Fruit fly (Drosophila melanogaster) whole organism, embryonic: ENCODE results near the gene CG32537.

Source experiments
- Ada2b ChIP-seq: fragments of 200-800 bp; sonication (Bioruptor generic); IDR thresholded peaks from 2 replicates; pipeline ENCODE4 v1.3.6; 2022; ENCODE audit warnings: missing biosample characterization, missing genetic modification characterization
- CG10654 ChIP-seq: fragments of 200-800 bp; sonication (Bioruptor generic); optimal IDR thresholded peaks from 2 replicates; lab custom pipeline; 2016; ENCODE audit warnings: missing biosample characterization, missing genetic modification characterization
- CG11696 ChIP-seq: fragments of 200-800 bp; sonication (Bioruptor generic); IDR thresholded peaks from 2 replicates; pipeline ENCODE4 v1.3.6; 2022; ENCODE audit warnings: missing biosample characterization, missing genetic modification characterization
- CG12104 ChIP-seq: fragments of 200-800 bp; sonication (Bioruptor generic); optimal IDR thresholded peaks from 3 replicates; lab custom pipeline; 2016; ENCODE audit warnings: missing biosample characterization, missing genetic modification characterization
- CG12236 ChIP-seq: fragments of 200-800 bp; sonication (Bioruptor generic); optimal IDR thresholded peaks from 2 replicates; lab custom pipeline; 2016; ENCODE audit warnings: missing biosample characterization, missing genetic modification characterization
- CG1647 ChIP-seq: fragments of 200-800 bp; sonication (Bioruptor generic); optimal IDR thresholded peaks from 3 replicates; lab custom pipeline; 2016; ENCODE audit warnings: missing biosample characterization, missing genetic modification characterization
- CG16813 ChIP-seq: fragments of 200-800 bp; sonication (Bioruptor generic); IDR thresholded peaks from 3 replicates; pipeline ENCODE4 v1.3.6; 2022; ENCODE audit warnings: missing biosample characterization, missing genetic modification characterization; ENCODE audit not compliant: partially characterized antibody
- CG2129 ChIP-seq: fragments of 200-800 bp; sonication (Bioruptor generic); IDR thresholded peaks from 2 replicates; pipeline ENCODE4 v1.3.6; 2022; ENCODE audit warnings: missing biosample characterization, missing genetic modification characterization; ENCODE audit not compliant: partially characterized antibody
- CG30403 ChIP-seq: fragments of 200-800 bp; sonication (Bioruptor generic); optimal IDR thresholded peaks from 3 replicates; lab custom pipeline; 2016; ENCODE audit warnings: missing biosample characterization, missing genetic modification characterization
- CG3726 ChIP-seq: fragments of 200-800 bp; sonication (Bioruptor generic); IDR thresholded peaks from 3 replicates; pipeline ENCODE4, ENCODE4 v1.3.6; 2022; ENCODE audit warnings: missing biosample characterization, missing genetic modification characterization
- CG6689 ChIP-seq: fragments of 200-800 bp; sonication (Bioruptor generic); IDR thresholded peaks from 2 replicates; pipeline ENCODE4 v1.3.6; 2022; ENCODE audit warnings: missing biosample characterization, missing genetic modification characterization
- CG7745 ChIP-seq: fragments of 200-800 bp; sonication (Bioruptor generic); optimal IDR thresholded peaks from 2 replicates; lab custom pipeline; 2018; ENCODE audit warnings: missing biosample characterization, mild to moderate bottlenecking, missing genetic modification characterization, moderate library complexity
- CG7839 ChIP-seq: fragments of 200-800 bp; sonication (Bioruptor generic); optimal IDR thresholded peaks from 3 replicates; lab custom pipeline; 2018; ENCODE audit warnings: missing biosample characterization, mild to moderate bottlenecking, missing genetic modification characterization, moderate library complexity
- CG9215 ChIP-seq: fragments of 200-800 bp; sonication (Bioruptor generic); IDR thresholded peaks from 2 replicates; pipeline ENCODE4 v1.3.6; 2022; ENCODE audit warnings: missing biosample characterization, missing genetic modification characterization
- CG9727 ChIP-seq: fragments of 200-800 bp; sonication (Bioruptor generic); optimal IDR thresholded peaks from 3 replicates; lab custom pipeline; 2017; ENCODE audit warnings: missing biosample characterization, mild to moderate bottlenecking, missing genetic modification characterization
- CG9876 ChIP-seq: fragments of 200-800 bp; sonication (Bioruptor generic); optimal IDR thresholded peaks from 2 replicates; lab custom pipeline; 2016; ENCODE audit warnings: missing biosample characterization, missing genetic modification characterization
- CTCF ChIP-seq: fragments of 200-800 bp; sonication (Bioruptor generic); optimal IDR thresholded peaks from 2 replicates; lab custom pipeline; 2017; ENCODE audit warnings: missing biosample characterization, mild to moderate bottlenecking, missing genetic modification characterization, moderate library complexity
- Deaf1 ChIP-seq: fragments of 200-800 bp; optimal IDR thresholded peaks from 3 replicates; lab custom pipeline; 2019; ENCODE audit warnings: missing biosample characterization, mild to moderate bottlenecking, missing genetic modification characterization, moderate library complexity
- Dll ChIP-seq: fragments of 200-800 bp; sonication (Bioruptor generic); IDR thresholded peaks from 4 replicates; pipeline ENCODE4 v1.3.6; 2022; ENCODE audit warnings: missing biosample characterization, missing genetic modification characterization; ENCODE audit not compliant: partially characterized antibody
- Dref ChIP-seq: fragments of 200-800 bp; sonication (Bioruptor generic); IDR thresholded peaks from 2 replicates; pipeline ENCODE4 v1.3.6; 2022; ENCODE audit warnings: missing biosample characterization, missing genetic modification characterization
- E2f2 ChIP-seq: fragments of 200-800 bp; sonication (Bioruptor generic); IDR thresholded peaks from 2 replicates; pipeline ENCODE4 v1.3.6; 2022; ENCODE audit warnings: missing biosample characterization, missing genetic modification characterization
- Ets97D ChIP-seq: fragments of 200-800 bp; sonication (Bioruptor generic); optimal IDR thresholded peaks from 3 replicates; lab custom pipeline; 2016; ENCODE audit warnings: missing biosample characterization, missing genetic modification characterization
- Fer1 ChIP-seq: fragments of 200-800 bp; sonication (Bioruptor generic); optimal IDR thresholded peaks from 2 replicates; lab custom pipeline; 2017; ENCODE audit warnings: missing biosample characterization, mild to moderate bottlenecking, missing genetic modification characterization
- Fer3 ChIP-seq: fragments of 200-800 bp; sonication (Bioruptor generic); optimal IDR thresholded peaks from 2 replicates; lab custom pipeline; 2018; ENCODE audit warnings: missing biosample characterization, mild to moderate bottlenecking, missing genetic modification characterization, moderate library complexity
- Neu2 ChIP-seq: fragments of 200-800 bp; sonication (Bioruptor generic); optimal IDR thresholded peaks from 3 replicates; lab custom pipeline; 2016; ENCODE audit warnings: missing biosample characterization, missing genetic modification characterization, borderline replicate concordance
- Opbp ChIP-seq: fragments of 200-800 bp; sonication (Bioruptor generic); IDR thresholded peaks from 3 replicates; pipeline ENCODE4 v1.3.6; 2022; ENCODE audit warnings: missing biosample characterization, missing genetic modification characterization; ENCODE audit not compliant: partially characterized antibody
- TFAM ChIP-seq: fragments of 200-800 bp; sonication (Bioruptor generic); optimal IDR thresholded peaks from 2 replicates; lab custom pipeline; 2017; ENCODE audit warnings: missing biosample characterization, missing genetic modification characterization, inconsistent platforms
- YL-1 ChIP-seq: fragments of 200-800 bp; sonication (Bioruptor generic); optimal IDR thresholded peaks from 3 replicates; lab custom pipeline; 2017; ENCODE audit warnings: missing biosample characterization, mild to moderate bottlenecking, missing genetic modification characterization
- abd-A ChIP-seq: fragments of 200-800 bp; sonication (Bioruptor generic); optimal IDR thresholded peaks from 3 replicates; lab custom pipeline; 2019; ENCODE audit warnings: missing biosample characterization, mild to moderate bottlenecking, missing genetic modification characterization, moderate library complexity
- al ChIP-seq: fragments of 200-800 bp; sonication (Bioruptor generic); IDR thresholded peaks from 2 replicates; pipeline ENCODE4 v1.3.6; 2022; ENCODE audit warnings: missing biosample characterization, missing genetic modification characterization
- ase ChIP-seq: fragments of 200-800 bp; sonication (Bioruptor generic); IDR thresholded peaks from 3 replicates; pipeline ENCODE4 v1.3.6; 2022; ENCODE audit warnings: missing biosample characterization, missing genetic modification characterization
- bab2 ChIP-seq: fragments of 200-800 bp; sonication (Bioruptor generic); optimal IDR thresholded peaks from 2 replicates; lab custom pipeline; 2016; ENCODE audit warnings: missing biosample characterization, missing genetic modification characterization
- cas ChIP-seq: fragments of 200-800 bp; sonication (Bioruptor generic); IDR thresholded peaks from 2 replicates; pipeline ENCODE4 v1.3.6; 2022; ENCODE audit warnings: missing biosample characterization, missing genetic modification characterization
- dati ChIP-seq: fragments of 200-800 bp; sonication (Bioruptor generic); IDR thresholded peaks from 2 replicates; pipeline ENCODE4 v1.3.6; 2022; ENCODE audit warnings: missing biosample characterization, missing genetic modification characterization
- dm ChIP-seq: fragments of 200-800 bp; sonication (Bioruptor generic); optimal IDR thresholded peaks from 3 replicates; lab custom pipeline; 2016; ENCODE audit warnings: missing biosample characterization, missing genetic modification characterization
- dmrt99B ChIP-seq: fragments of 200-800 bp; sonication (Bioruptor generic); optimal IDR thresholded peaks from 2 replicates; lab custom pipeline; 2018; ENCODE audit warnings: missing biosample characterization, mild to moderate bottlenecking, missing genetic modification characterization, moderate library complexity
- esg ChIP-seq: fragments of 200-800 bp; sonication (Bioruptor generic); conservative IDR thresholded peaks from 2 replicates; pipeline ENCODE4 v1.3.6; 2022; ENCODE audit warnings: missing biosample characterization, missing genetic modification characterization
- exex ChIP-seq: fragments of 200-800 bp; sonication (Bioruptor generic); optimal IDR thresholded peaks from 4 replicates; lab custom pipeline; 2018; ENCODE audit warnings: missing biosample characterization, mild to moderate bottlenecking, missing genetic modification characterization, moderate library complexity
- fd96Cb ChIP-seq: fragments of 200-800 bp; sonication (Bioruptor generic); optimal IDR thresholded peaks from 2 replicates; lab custom pipeline; 2018; ENCODE audit warnings: missing biosample characterization, mild to moderate bottlenecking, missing genetic modification characterization, moderate library complexity
- gsb-n ChIP-seq: fragments of 200-800 bp; sonication (Bioruptor generic); optimal IDR thresholded peaks from 3 replicates; lab custom pipeline; 2018; ENCODE audit warnings: missing biosample characterization, mild to moderate bottlenecking, missing genetic modification characterization
- insv ChIP-seq, 2 experiments: fragments of 200-800 bp; sonication (Bioruptor generic); optimal IDR thresholded peaks; 3 replicates each; lab custom pipeline; 2016 to 2018; ENCODE audit warnings: missing biosample characterization in 2 of 2, missing genetic modification characterization in 2 of 2
- knrl ChIP-seq: fragments of 200-800 bp; sonication (Bioruptor generic); IDR thresholded peaks from 3 replicates; pipeline ENCODE4 v1.3.6; 2022; ENCODE audit warnings: missing biosample characterization, missing genetic modification characterization; ENCODE audit not compliant: partially characterized antibody
- nerfin-2 ChIP-seq: fragments of 200-800 bp; sonication (Bioruptor generic); IDR thresholded peaks from 2 replicates; pipeline ENCODE4 v1.3.6; 2022; ENCODE audit warnings: missing biosample characterization, missing genetic modification characterization; ENCODE audit not compliant: partially characterized antibody
- odd ChIP-seq: fragments of 200-800 bp; sonication (Bioruptor generic); optimal IDR thresholded peaks from 2 replicates; lab custom pipeline; 2017; ENCODE audit warnings: missing biosample characterization, mild to moderate bottlenecking, missing genetic modification characterization
- otp ChIP-seq: fragments of 200-800 bp; sonication (Bioruptor generic); IDR thresholded peaks from 3 replicates; pipeline ENCODE4, ENCODE4 v1.3.6; 2022; ENCODE audit warnings: missing biosample characterization, missing genetic modification characterization
- psq ChIP-seq: fragments of 200-800 bp; sonication (Bioruptor generic); optimal IDR thresholded peaks from 2 replicates; lab custom pipeline; 2017; ENCODE audit warnings: missing biosample characterization, missing genetic modification characterization
- sens-2 ChIP-seq: fragments of 200-800 bp; sonication (Bioruptor generic); IDR thresholded peaks from 2 replicates; pipeline ENCODE4 v1.3.6; 2022; ENCODE audit warnings: missing biosample characterization, missing genetic modification characterization
- sima ChIP-seq: fragments of 200-800 bp; sonication (Bioruptor generic); optimal IDR thresholded peaks from 2 replicates; lab custom pipeline; 2016; ENCODE audit warnings: missing biosample characterization, missing genetic modification characterization
- slbo ChIP-seq: fragments of 200-800 bp; sonication (Bioruptor generic); IDR thresholded peaks from 2 replicates; pipeline ENCODE4 v1.3.6; 2022; ENCODE audit warnings: missing biosample characterization, missing genetic modification characterization
- sqz ChIP-seq: fragments of 200-800 bp; sonication (Bioruptor generic); optimal IDR thresholded peaks from 3 replicates; lab custom pipeline; 2018; ENCODE audit warnings: missing biosample characterization, mild to moderate bottlenecking, missing genetic modification characterization
- tap ChIP-seq: fragments of 200-800 bp; optimal IDR thresholded peaks from 3 replicates; lab custom pipeline; 2019; ENCODE audit warnings: missing biosample characterization, mild to moderate bottlenecking, missing genetic modification characterization, moderate library complexity

CG32537 gene

dm6 chrX:19317058-19317767 lies 40.9 kb upstream of the CG32537 start (continued):
- no peak for TF ChIP-seq dm (GFP tag; lab: Kevin White, UChicago)
- no peak for TF ChIP-seq CG3726 (GFP tag; lab: Robert Waterston, UW)
- TF ChIP-seq Fer1 (GFP tag; lab: Kevin White, UChicago) = peak; percentile 75
- TF ChIP-seq dmrt99B (tag; lab: Kevin White, UChicago) = peak; percentile 79
- no peak for TF ChIP-seq YL-1 (GFP tag; lab: Kevin White, UChicago)
- TF ChIP-seq nerfin-2 = no peak
- no peak for TF ChIP-seq bab2 (GFP tag; lab: Kevin White, UChicago)
- peak; percentile 42 for TF ChIP-seq fd96Cb (tag; lab: Kevin White, UChicago)
- no peak for TF ChIP-seq sima (GFP tag; lab: Kevin White, UChicago)
- no peak for TF ChIP-seq sqz
- peak; percentile 50 for TF ChIP-seq Fer3 (tag; lab: Kevin White, UChicago)
- no peak for TF ChIP-seq Dref
- no peak for TF ChIP-seq otp (GFP tag; lab: Robert Waterston, UW)
- no peak for TF ChIP-seq Dll
- no peak for TF ChIP-seq abd-A
- peak; percentile 70 for TF ChIP-seq CG9727 (GFP tag; lab: Kevin White, UChicago)
- peak; percentile 5 for TF ChIP-seq CG10654
- TF ChIP-seq E2f2 (GFP tag; lab: Robert Waterston, UW) = peak; percentile 38; the same call in 1 of the 2 replicates
- TF ChIP-seq insv (GFP tag; optimal IDR thresholded peaks at IDR 0.05; lab: Kevin White, UChicago) = no peak
- no peak for TF ChIP-seq CG2129 (GFP tag; lab: Robert Waterston, UW)
- TF ChIP-seq TFAM (GFP tag; lab: Kevin White, UChicago) = no peak
- TF ChIP-seq exex (tag; lab: Kevin White, UChicago) = peak; percentile 74
- no peak for TF ChIP-seq Opbp (GFP tag; lab: Robert Waterston, UW)
- TF ChIP-seq psq (GFP tag; lab: Kevin White, UChicago) = no peak
- TF ChIP-seq sens-2 (GFP tag; lab: Robert Waterston, UW) = no peak
- peak; percentile 59 for TF ChIP-seq Ada2b (GFP tag; lab: Robert Waterston, UW)
- TF ChIP-seq odd (GFP tag; lab: Kevin White, UChicago) = peak; percentile 46
- no peak for TF ChIP-seq CG1647 (GFP tag; lab: Kevin White, UChicago)
- TF ChIP-seq CG12236 (GFP tag; lab: Kevin White, UChicago) = no peak
- no peak for TF ChIP-seq CG9876 (GFP tag; lab: Kevin White, UChicago)
- TF ChIP-seq Ets97D (GFP tag; lab: Kevin White, UChicago) = no peak
- TF ChIP-seq CG11696 (GFP tag; lab: Robert Waterston, UW) = no peak
- TF ChIP-seq esg (GFP tag; lab: Robert Waterston, UW) = peak; percentile 21; the same call in 1 of the 2 replicates
- TF ChIP-seq knrl = no peak
- peak; percentile 59 for TF ChIP-seq gsb-n (tag; lab: Kevin White, UChicago)
- peak; percentile 77 for TF ChIP-seq CG7839 (tag; lab: Kevin White, UChicago)
- TF ChIP-seq CG30403 (GFP tag; lab: Kevin White, UChicago) = peak; percentile 23
- TF ChIP-seq tap (tag; lab: Kevin White, UChicago) = peak; percentile 63
- no peak for TF ChIP-seq CG7745 (tag; lab: Kevin White, UChicago)
- peak; percentile 33 for TF ChIP-seq Deaf1 (tag; lab: Kevin White, UChicago)
- TF ChIP-seq al (GFP tag; lab: Robert Waterston, UW) = peak; percentile 48
- 0 out of 2 replicates have a peak, but pooled peaks have one; percentile 28 for TF ChIP-seq CG9215 (GFP tag; lab: Robert Waterston, UW)
- peak; percentile 73 for TF ChIP-seq slbo (GFP tag; lab: Robert Waterston, UW)
- TF ChIP-seq dati = no peak
- TF ChIP-seq CTCF (GFP tag; lab: Kevin White, UChicago) = no peak
- TF ChIP-seq ase (GFP tag; lab: Robert Waterston, UW) = no peak
- no peak for TF ChIP-seq cas
- peak; percentile 74 for TF ChIP-seq CG6689 (GFP tag; lab: Robert Waterston, UW)
- no peak for TF ChIP-seq Neu2 (GFP tag; lab: Kevin White, UChicago)
- TF ChIP-seq CG16813 (GFP tag; lab: Robert Waterston, UW) = no peak
- no peak for TF ChIP-seq CG12104 (GFP tag; lab: Kevin White, UChicago)
